Worm (Caenorhabditis elegans) whole organism, L4/young adult: ENCODE data around the gene srd-1.

Experiments used
- W03F9.2 ChIP-seq: fragments of 150-350 bp; optimal IDR thresholded peaks from 2 replicates; lab custom pipeline; 2014; ENCODE audit warnings: missing biosample characterization, missing genetic modification characterization
- dao-5 ChIP-seq: sonication (generic microtip); optimal IDR thresholded peaks from 2 replicates; lab custom pipeline; 2016; ENCODE audit warnings: missing genotype, missing genetic modification characterization, moderate library complexity, missing compliant biosample characterization
- him-1 ChIP-seq: sonication (generic microtip); optimal IDR thresholded peaks from 2 replicates; lab custom pipeline; 2016; ENCODE audit warnings: missing genotype, missing genetic modification reagents, missing genetic modification characterization, missing compliant biosample characterization

Gene srd-1

DNA sequence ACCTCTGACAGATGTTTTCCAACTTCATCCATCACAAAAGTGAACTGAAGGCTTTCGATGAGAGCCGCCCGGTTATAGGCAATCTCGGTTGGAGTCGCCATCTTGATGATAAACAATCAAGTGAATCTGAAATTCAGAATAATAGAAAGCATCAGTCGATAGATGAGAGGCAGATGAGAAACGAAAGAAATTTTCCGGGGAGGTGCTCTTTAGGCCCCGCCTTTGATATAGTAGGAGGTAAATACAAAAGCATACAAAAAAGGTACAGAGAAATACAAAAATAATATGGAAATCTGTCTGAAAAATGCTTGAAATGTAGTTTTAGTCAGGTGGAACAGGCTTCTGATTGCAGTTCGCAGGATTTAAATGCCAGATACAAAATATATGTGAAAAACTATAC is at the start of gene srd-1:
Gene srd-1, minus strand, starts transcription at position 101 of the 400 bp plus-strand sequence.
- no peak for TF ChIP-seq him-1 (tag; lab: Kevin White, UChicago)
- TF ChIP-seq dao-5: no peak
- no peak for TF ChIP-seq W03F9.2 (tag; lab: Kevin White, UChicago)

DNA sequence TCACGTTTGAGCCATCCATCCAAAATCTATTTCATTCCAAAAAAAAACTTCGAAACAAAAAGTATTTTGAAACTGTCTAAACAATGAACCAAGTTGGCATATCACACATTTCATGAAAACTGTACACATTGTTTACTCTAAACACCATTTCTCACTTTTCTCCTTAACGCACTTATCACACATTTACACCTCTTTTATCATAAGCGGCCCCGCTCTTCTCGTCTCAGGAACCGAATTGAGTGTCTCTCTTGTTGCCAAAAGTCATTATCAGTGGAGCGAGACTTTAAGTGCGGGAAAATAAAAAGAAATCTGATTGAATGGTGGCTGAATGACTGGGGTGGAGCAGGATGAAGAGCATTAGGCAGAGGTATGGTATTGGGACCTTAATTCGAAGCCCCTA is 49.3 kb upstream of the srd-1 start:
- no peak for TF ChIP-seq him-1 (tag; lab: Kevin White, UChicago)
- TF ChIP-seq W03F9.2 (tag; lab: Kevin White, UChicago): no peak
- TF ChIP-seq dao-5: no peak

DNA sequence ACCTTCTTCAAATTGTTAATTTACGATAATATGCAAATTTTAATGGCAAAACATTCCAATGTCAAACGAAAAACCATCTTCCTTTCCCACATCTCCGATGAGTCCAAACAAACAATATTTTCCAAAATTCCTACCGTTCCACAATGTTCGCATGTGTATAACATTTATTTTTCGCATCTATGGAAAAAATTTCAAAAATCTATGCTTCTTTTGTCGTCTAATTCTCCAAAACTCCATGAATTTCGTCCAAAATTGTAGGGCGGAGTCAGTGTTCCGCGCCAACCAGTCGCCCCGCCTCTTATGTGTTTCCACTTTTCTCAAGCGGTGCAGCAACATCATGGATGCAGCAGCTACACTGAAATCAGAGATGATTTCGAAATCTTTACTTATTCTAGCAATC is 48.4 kb upstream of the srd-1 start, which contains the start of gene T01E8.8:
Gene T01E8.8, plus strand, starts transcription at position 301 of the 400 bp plus-strand sequence.
- TF ChIP-seq dao-5: no peak

DNA sequence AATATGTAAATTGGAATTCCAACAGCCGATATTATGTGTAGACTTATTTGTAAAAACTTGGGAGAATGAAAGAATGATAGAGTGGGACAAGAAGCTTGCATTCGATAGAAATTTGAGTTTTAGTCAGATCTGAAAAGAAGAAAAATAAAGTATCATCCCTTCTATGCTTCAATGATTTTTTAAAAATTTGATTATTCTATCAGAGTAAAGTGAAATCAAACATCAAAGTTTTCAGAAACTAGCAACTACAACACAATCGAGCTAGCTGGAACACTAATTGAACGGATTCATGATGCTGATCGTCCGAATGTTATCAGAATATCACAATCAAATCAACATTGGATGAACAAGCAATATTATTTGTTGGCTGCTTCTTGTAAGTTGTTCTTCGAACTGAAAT is 44.5 kb upstream of the srd-1 start, which contains the start of gene srh-135:
Gene srh-135, minus strand, starts transcription at position 101 of the 400 bp plus-strand sequence.
- no peak for TF ChIP-seq dao-5
- TF ChIP-seq W03F9.2 (tag; lab: Kevin White, UChicago): no peak
- no peak for TF ChIP-seq him-1 (tag; lab: Kevin White, UChicago)

DNA sequence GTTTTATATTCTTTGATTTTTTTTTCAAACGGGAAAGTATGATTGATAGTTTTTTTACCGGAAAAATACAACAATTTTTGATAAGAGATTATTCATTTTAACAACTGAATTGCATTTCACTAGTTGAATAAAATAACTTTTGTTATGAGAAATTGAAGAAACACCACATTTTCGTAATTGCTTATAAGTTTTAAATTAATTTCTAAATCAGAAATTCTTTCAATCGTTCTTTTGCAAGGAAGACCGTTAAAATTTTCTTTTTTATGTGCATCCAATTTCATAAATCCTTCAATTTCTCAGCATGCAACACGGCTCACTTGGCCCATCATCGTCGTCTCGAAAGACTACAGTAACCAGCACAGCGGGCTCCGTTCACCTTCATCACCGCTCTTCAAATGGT is 40.0 kb upstream of the srd-1 start, which contains the start of gene plc-3:
Gene plc-3, plus strand, starts transcription at position 301 of the 400 bp plus-strand sequence.
- TF ChIP-seq W03F9.2 (tag; lab: Kevin White, UChicago) (no peak), dao-5 (no peak), him-1 (tag; lab: Kevin White, UChicago) (no peak)

- TF ChIP-seq him-1 (tag; lab: Kevin White, UChicago) (no peak), dao-5 (no peak), W03F9.2 (tag; lab: Kevin White, UChicago) (no peak)
Observed at ce11 chrII:10221627-10222026, 39.1 kb upstream of the srd-1 start.

DNA sequence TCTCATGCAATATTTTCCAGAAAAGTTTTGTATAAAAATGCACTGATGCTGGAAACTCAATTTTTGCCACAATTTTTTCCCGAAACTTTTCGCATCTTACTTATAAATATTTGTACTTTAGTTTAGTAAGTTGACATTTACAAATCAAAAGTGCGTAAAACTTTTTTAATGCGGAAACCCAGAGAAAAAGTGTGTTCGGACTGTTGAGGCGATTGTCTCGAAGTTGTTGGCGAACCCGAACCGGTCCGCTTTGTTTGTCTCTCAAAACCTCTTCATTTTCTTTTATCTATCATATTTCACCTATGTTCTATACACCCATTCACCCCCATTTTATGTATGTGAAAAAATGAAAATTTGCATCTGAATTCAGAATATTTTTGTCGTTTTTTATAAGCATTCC is 38.1 kb upstream of the srd-1 start:
- TF ChIP-seq dao-5: no peak
- no peak for TF ChIP-seq W03F9.2 (tag; lab: Kevin White, UChicago)
- no peak for TF ChIP-seq him-1 (tag; lab: Kevin White, UChicago)

ce11 chrII:10218171-10218570 is 35.6 kb upstream of the srd-1 start, which contains the start of gene ref-1:
TSS of gene ref-1 (plus strand) at chrII:10218471.
- TF ChIP-seq dao-5 (no peak), him-1 (tag; lab: Kevin White, UChicago) (no peak), W03F9.2 (tag; lab: Kevin White, UChicago) (no peak)

DNA sequence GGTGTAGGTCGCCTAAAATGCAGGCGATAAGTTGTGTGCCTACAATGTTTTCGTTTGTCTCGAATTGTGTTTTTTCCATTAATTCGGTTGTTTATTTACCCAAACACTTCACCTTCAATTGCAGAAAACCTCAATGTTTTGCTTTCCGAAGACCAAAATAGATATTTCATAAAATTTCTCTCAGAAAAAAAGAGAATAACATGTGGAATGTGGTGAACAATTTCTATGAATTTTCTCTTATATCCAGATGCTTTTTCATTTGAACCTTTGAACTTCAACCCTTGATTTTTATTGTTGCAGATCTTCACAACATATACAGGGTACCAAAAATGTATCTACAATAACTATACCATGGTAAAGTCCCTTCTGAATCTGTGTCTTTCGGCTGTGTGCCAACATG is 23.9 kb upstream of the srd-1 start, which contains the start of gene T01E8.1:
Gene T01E8.1, plus strand, starts transcription at position 301 of the 400 bp plus-strand sequence.
- TF ChIP-seq him-1 (tag; lab: Kevin White, UChicago) (no peak), W03F9.2 (tag; lab: Kevin White, UChicago) (no peak), dao-5 (no peak)

DNA sequence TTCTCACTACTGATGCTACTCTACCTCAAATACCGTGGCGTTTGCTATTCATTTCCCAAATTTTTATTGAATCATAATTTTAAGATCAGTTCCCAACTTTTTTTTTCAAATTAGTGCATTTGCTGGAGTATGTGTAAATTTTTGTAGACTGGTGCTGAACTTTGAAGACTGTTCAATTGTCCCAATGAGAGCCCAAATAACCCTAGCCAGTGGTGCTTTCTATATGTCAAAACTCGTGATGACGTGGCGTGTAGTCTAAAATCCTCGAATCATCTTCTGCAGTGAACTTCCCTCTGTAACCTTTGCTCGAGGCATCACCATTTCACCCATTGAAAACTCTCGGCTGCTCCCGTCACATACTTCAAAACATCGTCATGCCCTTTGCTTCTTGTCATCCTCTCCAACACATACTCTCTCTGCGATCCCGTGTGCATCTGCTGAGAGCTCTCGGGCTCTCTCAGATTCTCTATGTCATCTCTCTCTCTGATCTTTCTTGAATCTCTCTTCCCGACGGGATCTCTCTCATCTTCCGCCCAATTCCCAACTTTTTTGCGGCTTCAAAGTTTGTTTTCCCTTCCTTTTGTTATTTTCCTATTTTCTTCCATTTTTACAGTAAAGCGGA is 22.0 kb upstream of the srd-1 start:
- no peak for TF ChIP-seq W03F9.2 (tag; lab: Kevin White, UChicago)
- TF ChIP-seq dao-5: no peak
- TF ChIP-seq him-1 (tag; lab: Kevin White, UChicago): no peak

DNA sequence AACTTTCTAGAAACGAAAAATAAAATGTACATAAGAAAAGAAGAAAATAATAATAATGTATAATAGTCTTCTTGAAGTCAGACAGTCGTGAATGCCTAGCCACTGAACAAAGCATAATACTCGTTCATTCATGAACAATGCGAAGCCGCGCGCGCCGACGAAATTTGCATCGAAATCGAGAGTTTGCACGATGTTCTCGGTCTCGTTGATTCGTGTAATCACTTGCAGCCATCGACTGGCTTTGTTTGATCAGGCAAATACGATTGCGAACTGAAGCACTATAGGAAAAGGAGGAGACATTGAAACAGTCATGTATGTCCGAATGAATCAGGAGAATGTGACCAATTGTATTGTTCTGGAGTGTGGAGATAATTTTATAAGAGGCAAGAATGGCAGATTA is 21.2 kb upstream of the srd-1 start:
- TF ChIP-seq him-1 (tag; lab: Kevin White, UChicago): no peak
- no peak for TF ChIP-seq dao-5
- TF ChIP-seq W03F9.2 (tag; lab: Kevin White, UChicago): no peak

DNA sequence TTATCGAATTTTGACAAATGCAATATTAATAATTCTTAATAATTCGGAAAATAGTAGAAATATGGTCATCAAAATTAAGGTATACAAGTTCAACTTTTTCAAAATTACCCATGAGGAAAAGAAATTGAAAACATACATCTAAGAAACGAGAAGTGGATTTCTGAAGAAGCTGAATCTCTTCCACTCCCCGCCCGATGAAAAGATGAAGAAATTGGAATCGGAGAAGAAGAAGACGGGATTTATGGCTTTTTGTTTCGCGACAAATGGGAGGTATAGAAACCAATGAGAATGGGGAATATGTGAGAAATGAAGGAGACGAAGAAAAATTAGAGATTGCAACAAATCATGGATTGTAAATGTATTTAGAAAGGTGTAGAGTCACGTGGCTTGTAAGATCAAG is 20.5 kb upstream of the srd-1 start:
- TF ChIP-seq him-1 (tag; lab: Kevin White, UChicago) (no peak), dao-5 (no peak), W03F9.2 (tag; lab: Kevin White, UChicago) (no peak)

ce11 chrII:10202275-10202674 is 19.7 kb upstream of the srd-1 start:
- no peak for TF ChIP-seq him-1 (tag; lab: Kevin White, UChicago)
- TF ChIP-seq W03F9.2 (tag; lab: Kevin White, UChicago): no peak
- TF ChIP-seq dao-5: no peak

DNA sequence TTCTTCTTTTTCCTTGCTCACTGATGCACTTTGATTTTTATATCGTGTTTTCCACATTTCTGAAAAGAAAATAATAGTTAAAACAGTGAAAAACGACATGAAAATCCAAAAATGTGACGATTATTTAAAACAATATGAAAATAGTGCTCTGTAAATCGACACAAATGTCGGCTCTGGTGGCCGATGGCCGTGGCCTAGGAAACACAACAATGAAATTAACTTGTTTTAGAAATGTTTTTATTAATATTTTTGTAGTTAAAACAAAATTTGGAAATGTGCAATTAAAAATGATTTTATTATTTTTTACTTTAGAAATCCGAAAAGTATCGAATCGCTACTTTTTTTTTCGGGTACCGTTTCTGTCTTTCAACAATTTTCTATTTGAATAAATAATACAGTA is 18.2 kb upstream of the srd-1 start, which contains the start of gene arv-1:
Gene arv-1, minus strand, starts transcription at position 65 of the 400 bp plus-strand sequence.
- TF ChIP-seq him-1 (tag; lab: Kevin White, UChicago) (peak; percentile 34), W03F9.2 (tag; lab: Kevin White, UChicago) (peak; percentile 74), dao-5 (no peak)

DNA sequence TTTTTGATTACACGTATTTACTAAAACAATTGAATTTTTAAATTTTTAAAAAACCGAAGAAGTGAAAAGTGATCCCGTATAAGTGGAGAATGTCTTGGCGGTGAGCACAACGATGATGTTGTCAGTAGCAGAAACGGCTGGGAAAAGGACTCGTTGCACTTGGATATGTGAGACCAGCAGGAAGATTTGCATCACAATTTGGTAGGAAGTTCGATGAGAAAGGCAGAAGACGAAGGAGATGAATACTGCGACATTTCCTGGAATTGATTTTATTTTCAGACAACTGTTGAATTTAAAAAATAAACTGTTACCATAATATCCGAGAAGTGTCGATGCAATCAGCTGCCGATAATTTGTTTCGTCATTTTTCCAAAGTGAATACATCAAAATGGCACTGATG is 17.4 kb upstream of the srd-1 start, which contains the start of gene R05H5.4:
Gene R05H5.4, minus strand, starts transcription at position 101 of the 400 bp plus-strand sequence.
- TF ChIP-seq him-1 (tag; lab: Kevin White, UChicago) (no peak), W03F9.2 (tag; lab: Kevin White, UChicago) (no peak), dao-5 (no peak)
